Fruit fly (Drosophila melanogaster) whole organism, embryonic: ENCODE measurements around the gene Sas-6.
A peak's percentile ranks its signal among the peaks of the same experiment; 100 is the strongest.

Experiments
- B-H2 ChIP-seq: fragments of 200-800 bp; sonication (Bioruptor generic); optimal IDR thresholded peaks from 2 replicates; lab custom pipeline; 2018; ENCODE audit warnings: missing biosample characterization, mild to moderate bottlenecking, missing genetic modification characterization
- CG1024 ChIP-seq: fragments of 200-800 bp; sonication (Bioruptor generic); IDR thresholded peaks from 2 replicates; pipeline ENCODE4 v1.3.6; 2022; ENCODE audit warnings: missing biosample characterization, missing genetic modification characterization
- CG12155 ChIP-seq: fragments of 200-800 bp; sonication (Bioruptor generic); optimal IDR thresholded peaks from 3 replicates; lab custom pipeline; 2016; ENCODE audit warnings: missing biosample characterization, missing genetic modification characterization
- CG14667 ChIP-seq: fragments of 200-800 bp; sonication (Bioruptor generic); IDR thresholded peaks from 2 replicates; pipeline ENCODE4 v1.3.6; 2022; ENCODE audit warnings: missing biosample characterization, missing genetic modification characterization
- CG14710 ChIP-seq: fragments of 200-800 bp; sonication (Bioruptor generic); optimal IDR thresholded peaks from 3 replicates; lab custom pipeline; 2019; ENCODE audit warnings: missing biosample characterization, mild to moderate bottlenecking, missing genetic modification characterization, moderate library complexity
- CG16779 ChIP-seq: fragments of 200-800 bp; sonication (Bioruptor generic); IDR thresholded peaks from 2 replicates; pipeline ENCODE4 v1.3.6; 2022; ENCODE audit warnings: missing biosample characterization, missing genetic modification characterization
- CG17612 ChIP-seq: fragments of 200-800 bp; sonication (Bioruptor generic); IDR thresholded peaks from 2 replicates; pipeline ENCODE4 v1.3.6; 2022; ENCODE audit warnings: missing biosample characterization, missing genetic modification characterization
- CG17829 ChIP-seq: fragments of 200-800 bp; optimal IDR thresholded peaks from 2 replicates; lab custom pipeline; 2019; ENCODE audit warnings: missing biosample characterization, mild to moderate bottlenecking, missing genetic modification characterization, moderate library complexity
- CG18262 ChIP-seq: fragments of 200-800 bp; optimal IDR thresholded peaks from 3 replicates; lab custom pipeline; 2019; ENCODE audit warnings: missing biosample characterization, mild to moderate bottlenecking, missing genetic modification characterization, moderate library complexity
- CG3281 ChIP-seq: fragments of 200-800 bp; sonication (Bioruptor generic); optimal IDR thresholded peaks from 3 replicates; lab custom pipeline; 2017; ENCODE audit warnings: missing biosample characterization, mild to moderate bottlenecking, missing genetic modification characterization
- CG34224 ChIP-seq: fragments of 200-800 bp; sonication (Bioruptor generic); IDR thresholded peaks from 3 replicates; pipeline ENCODE4 v1.3.6; 2022; ENCODE audit warnings: missing biosample characterization, missing genetic modification characterization; ENCODE audit not compliant: partially characterized antibody
- CG5245 ChIP-seq: fragments of 200-800 bp; sonication (Bioruptor generic); optimal IDR thresholded peaks from 3 replicates; lab custom pipeline; 2016; ENCODE audit warnings: missing biosample characterization, missing genetic modification characterization
- CG6791 ChIP-seq: fragments of 200-800 bp; sonication (Bioruptor generic); IDR thresholded peaks from 3 replicates; pipeline ENCODE4 v1.3.6; 2022; ENCODE audit warnings: missing biosample characterization, missing genetic modification characterization; ENCODE audit not compliant: partially characterized antibody
- CG7271 ChIP-seq: fragments of 200-800 bp; sonication (Bioruptor generic); optimal IDR thresholded peaks from 2 replicates; lab custom pipeline; 2018; ENCODE audit warnings: missing biosample characterization, mild to moderate bottlenecking, missing genetic modification characterization, moderate library complexity
- CG7786 ChIP-seq: fragments of 200-800 bp; sonication (Bioruptor generic); optimal IDR thresholded peaks from 2 replicates; lab custom pipeline; 2016; ENCODE audit warnings: missing biosample characterization, missing genetic modification characterization
- CG7963 ChIP-seq: fragments of 200-800 bp; sonication (Bioruptor generic); IDR thresholded peaks from 3 replicates; pipeline ENCODE4 v1.3.6; 2022; ENCODE audit warnings: missing biosample characterization, missing genetic modification characterization; ENCODE audit not compliant: partially characterized antibody
- CG9876 ChIP-seq: fragments of 200-800 bp; sonication (Bioruptor generic); optimal IDR thresholded peaks from 2 replicates; lab custom pipeline; 2016; ENCODE audit warnings: missing biosample characterization, missing genetic modification characterization
- Gsc ChIP-seq: fragments of 200-800 bp; sonication (Bioruptor generic); IDR thresholded peaks from 2 replicates; pipeline ENCODE4 v1.3.6; 2022; ENCODE audit warnings: missing biosample characterization, missing genetic modification characterization
- HLH4C ChIP-seq: fragments of 200-800 bp; sonication (Bioruptor generic); IDR thresholded peaks from 3 replicates; pipeline ENCODE4 v1.3.6; 2022; ENCODE audit warnings: missing biosample characterization, missing genetic modification characterization; ENCODE audit not compliant: partially characterized antibody
- HLHmδ ChIP-seq: fragments of 200-800 bp; sonication (Bioruptor generic); optimal IDR thresholded peaks from 2 replicates; lab custom pipeline; 2018; ENCODE audit warnings: missing biosample characterization, mild to moderate bottlenecking, missing genetic modification characterization, moderate library complexity
- Hmr ChIP-seq: fragments of 200-800 bp; sonication (Bioruptor generic); optimal IDR thresholded peaks from 3 replicates; lab custom pipeline; 2017; ENCODE audit warnings: mild to moderate bottlenecking, missing biosample characterization, missing genetic modification reagents, missing genetic modification characterization
- Rx ChIP-seq: fragments of 200-800 bp; sonication (Bioruptor generic); IDR thresholded peaks from 2 replicates; pipeline ENCODE4 v1.3.6; 2022; ENCODE audit warnings: missing biosample characterization, missing genetic modification characterization
- al ChIP-seq: fragments of 200-800 bp; sonication (Bioruptor generic); IDR thresholded peaks from 2 replicates; pipeline ENCODE4 v1.3.6; 2022; ENCODE audit warnings: missing biosample characterization, missing genetic modification characterization
- ato ChIP-seq: fragments of 200-800 bp; sonication (Bioruptor generic); IDR thresholded peaks from 2 replicates; pipeline ENCODE4 v1.3.6; 2022; ENCODE audit warnings: missing biosample characterization, missing genetic modification characterization; ENCODE audit not compliant: partially characterized antibody
- bowl ChIP-seq: fragments of 200-800 bp; sonication (Bioruptor generic); IDR thresholded peaks from 2 replicates; pipeline ENCODE4 v1.3.6; 2022; ENCODE audit warnings: missing biosample characterization, missing genetic modification characterization
- cad ChIP-seq: fragments of >200 bp; optimal IDR thresholded peaks from 2 replicates; lab custom pipeline; 2017; ENCODE audit warnings: missing biosample characterization, missing genetic modification characterization
- caup ChIP-seq: fragments of 200-800 bp; sonication (Bioruptor generic); optimal IDR thresholded peaks from 3 replicates; lab custom pipeline; 2017; ENCODE audit warnings: missing biosample characterization, mild to moderate bottlenecking, missing genetic modification characterization, moderate library complexity; ENCODE audit not compliant: severe bottlenecking
- crc ChIP-seq: fragments of 200-800 bp; sonication (Bioruptor generic); optimal IDR thresholded peaks from 2 replicates; lab custom pipeline; 2016; ENCODE audit warnings: missing biosample characterization, missing genetic modification characterization
- disco-r ChIP-seq: fragments of 200-800 bp; sonication (Bioruptor generic); optimal IDR thresholded peaks from 2 replicates; lab custom pipeline; 2016; ENCODE audit warnings: missing biosample characterization, missing genetic modification characterization
- dm ChIP-seq: fragments of 200-800 bp; sonication (Bioruptor generic); optimal IDR thresholded peaks from 3 replicates; lab custom pipeline; 2016; ENCODE audit warnings: missing biosample characterization, missing genetic modification characterization
- esg ChIP-seq: fragments of 200-800 bp; sonication (Bioruptor generic); conservative IDR thresholded peaks from 2 replicates; pipeline ENCODE4 v1.3.6; 2022; ENCODE audit warnings: missing biosample characterization, missing genetic modification characterization
- grau ChIP-seq: fragments of 200-800 bp; optimal IDR thresholded peaks from 3 replicates; lab custom pipeline; 2019; ENCODE audit warnings: missing biosample characterization, mild to moderate bottlenecking, missing genetic modification characterization, moderate library complexity
- grn ChIP-seq: fragments of 200-800 bp; sonication (Bioruptor generic); optimal IDR thresholded peaks from 3 replicates; lab custom pipeline; 2017; ENCODE audit warnings: missing biosample characterization, missing genetic modification characterization
- gsb ChIP-seq: fragments of 200-800 bp; sonication (Bioruptor generic); IDR thresholded peaks from 2 replicates; pipeline ENCODE4 v1.3.6; 2022; ENCODE audit warnings: missing biosample characterization, missing genetic modification characterization
- gsb-n ChIP-seq: fragments of 200-800 bp; sonication (Bioruptor generic); optimal IDR thresholded peaks from 3 replicates; lab custom pipeline; 2018; ENCODE audit warnings: missing biosample characterization, mild to moderate bottlenecking, missing genetic modification characterization
- gt ChIP-seq: fragments of 200-800 bp; sonication (Bioruptor generic); IDR thresholded peaks from 2 replicates; pipeline ENCODE4 v1.3.6; 2022; ENCODE audit warnings: missing biosample characterization, missing genetic modification characterization
- ind ChIP-seq: fragments of 200-800 bp; sonication (Bioruptor generic); optimal IDR thresholded peaks from 3 replicates; lab custom pipeline; 2016; ENCODE audit warnings: missing biosample characterization, missing genetic modification characterization
- kay ChIP-seq: fragments of 200-800 bp; sonication (Bioruptor generic); optimal IDR thresholded peaks from 2 replicates; lab custom pipeline; 2016; ENCODE audit warnings: missing biosample characterization, missing genetic modification characterization
- knrl ChIP-seq: fragments of 200-800 bp; sonication (Bioruptor generic); IDR thresholded peaks from 3 replicates; pipeline ENCODE4 v1.3.6; 2022; ENCODE audit warnings: missing biosample characterization, missing genetic modification characterization; ENCODE audit not compliant: partially characterized antibody
- lmd ChIP-seq: fragments of 200-800 bp; sonication (Bioruptor generic); IDR thresholded peaks from 2 replicates; pipeline ENCODE4 v1.3.6; 2022; ENCODE audit warnings: missing biosample characterization, missing genetic modification characterization
- maf-S ChIP-seq: fragments of 200-800 bp; sonication (Bioruptor generic); optimal IDR thresholded peaks from 2 replicates; lab custom pipeline; 2016; ENCODE audit warnings: missing biosample characterization, missing genetic modification characterization
- nerfin-1 ChIP-seq: fragments of 200-800 bp; sonication (Bioruptor generic); optimal IDR thresholded peaks from 3 replicates; lab custom pipeline; 2019; ENCODE audit warnings: missing biosample characterization, mild to moderate bottlenecking, missing genetic modification characterization, moderate library complexity
- oc ChIP-seq: fragments of 200-800 bp; sonication (Bioruptor generic); optimal IDR thresholded peaks from 2 replicates; lab custom pipeline; 2018; ENCODE audit warnings: missing biosample characterization, mild to moderate bottlenecking, missing genetic modification characterization, moderate library complexity
- seq ChIP-seq: fragments of 200-800 bp; sonication (Bioruptor generic); IDR thresholded peaks from 2 replicates; pipeline ENCODE4 v1.3.6; 2022; ENCODE audit warnings: missing biosample characterization, missing genetic modification characterization
- sna ChIP-seq: fragments of 200-800 bp; sonication (Bioruptor generic); IDR thresholded peaks from 2 replicates; pipeline ENCODE4 v1.3.6; 2022; ENCODE audit warnings: missing biosample characterization, missing genetic modification characterization; ENCODE audit not compliant: partially characterized antibody
- stwl ChIP-seq: fragments of 200-800 bp; sonication (Bioruptor generic); optimal IDR thresholded peaks from 3 replicates; lab custom pipeline; 2018; ENCODE audit warnings: missing biosample characterization, mild to moderate bottlenecking, missing genetic modification characterization, moderate library complexity
- ttk ChIP-seq: fragments of 200-800 bp; sonication (Bioruptor generic); IDR thresholded peaks from 2 replicates; pipeline ENCODE4 v2.1.2; 2022; ENCODE audit warnings: missing biosample characterization, missing genetic modification characterization
- vnd ChIP-seq: fragments of 200-800 bp; sonication (Bioruptor generic); IDR thresholded peaks from 3 replicates; pipeline ENCODE4 v1.3.6; 2022; ENCODE audit warnings: missing biosample characterization, missing genetic modification characterization; ENCODE audit not compliant: partially characterized antibody

Gene Sas-6

dm6 chr3R:30021559-30022451 is 26.6 kb downstream of the Sas-6 start, which contains the start of gene Mgat2 (continued):
- TF ChIP-seq cad (GFP tag; lab: Kevin White, UChicago) (no peak), CG17612 (GFP tag; lab: Robert Waterston, UW) (no peak), grn (peak; percentile 27), Gsc (no peak), CG12155 (GFP tag; lab: Kevin White, UChicago) (peak; percentile 92), dm (GFP tag; lab: Kevin White, UChicago) (peak; percentile 8), CG6791 (GFP tag; lab: Robert Waterston, UW) (peak; percentile 86), ato (GFP tag; lab: Robert Waterston, UW) (peak; percentile 64; the same call in 1 of the 2 replicates), gsb-n (tag; lab: Kevin White, UChicago) (peak; percentile 33), HLH4C (peak; percentile 80), CG3281 (no peak), CG34224 (peak; percentile 97), kay (GFP tag; lab: Kevin White, UChicago) (no peak), al (no peak), CG18262 (peak; percentile 30), HLHmδ (GFP tag; lab: Kevin White, UChicago) (peak; percentile 97), seq (no peak), CG1024 (no peak; the same call in 1 of the 2 replicates), ttk (GFP tag; lab: Robert Waterston, UW) (no peak), lmd (GFP tag; lab: Robert Waterston, UW) (no peak), CG5245 (no peak), knrl (GFP tag; lab: Robert Waterston, UW) (peak; percentile 81; the same call in 2 of the 3 replicates), maf-S (GFP tag; lab: Kevin White, UChicago) (no peak), CG14710 (tag; lab: Kevin White, UChicago) (peak; percentile 19), CG7271 (tag; lab: Kevin White, UChicago) (peak; percentile 13), esg (no peak), gsb (GFP tag; lab: Robert Waterston, UW) (no peak), stwl (peak; percentile 39), disco-r (GFP tag; lab: Kevin White, UChicago) (no peak), CG16779 (GFP tag; lab: Robert Waterston, UW) (no peak), ind (GFP tag; lab: Kevin White, UChicago) (no peak), CG17829 (tag; lab: Kevin White, UChicago) (peak; percentile 71), grau (tag; lab: Kevin White, UChicago) (peak; percentile 28), CG9876 (no peak), sna (GFP tag; lab: Robert Waterston, UW) (peak; percentile 91), CG7963 (GFP tag; lab: Robert Waterston, UW) (peak; percentile 82), vnd (peak; percentile 77), gt (GFP tag; lab: Robert Waterston, UW) (peak; percentile 33; the same call in 1 of the 2 replicates), Rx (GFP tag; lab: Robert Waterston, UW) (0 out of 2 replicates have a peak, but pooled peaks have one; percentile 20), B-H2 (GFP tag; lab: Kevin White, UChicago) (peak; percentile 41), nerfin-1 (tag; lab: Kevin White, UChicago) (peak; percentile 84), CG14667 (GFP tag; lab: Robert Waterston, UW) (no peak), Hmr (GFP tag; lab: Kevin White, UChicago) (peak; percentile 31), oc (tag; lab: Kevin White, UChicago) (peak; percentile 57), crc (GFP tag; lab: Kevin White, UChicago) (no peak), caup (GFP tag; lab: Kevin White, UChicago) (no peak), CG7786 (GFP tag; lab: Kevin White, UChicago) (no peak), bowl (GFP tag; lab: Robert Waterston, UW) (peak; percentile 53; the same call in 1 of the 2 replicates)
